Worm (Caenorhabditis elegans): ENCODE results near the gene drd-1.

DNA sequence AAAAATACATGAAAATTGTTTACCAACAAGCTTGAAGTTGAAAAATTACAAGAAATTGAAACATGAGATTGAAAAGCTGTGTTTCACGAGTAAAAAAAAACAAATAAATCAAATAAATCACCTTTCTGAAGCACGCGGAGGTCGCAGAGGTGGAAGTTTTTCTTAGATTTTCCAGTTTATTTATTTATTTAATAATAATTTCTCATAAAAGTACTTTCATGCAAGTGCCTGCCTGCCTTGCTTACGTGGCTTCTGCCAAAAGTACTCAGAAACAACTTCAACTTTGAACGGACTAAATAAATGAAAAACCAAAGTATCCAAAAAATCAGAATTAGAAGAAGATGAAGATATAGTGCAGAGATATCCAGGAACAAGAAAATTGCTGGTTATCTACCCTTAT is 44.1 kb downstream of the drd-1 start, which contains the start of gene acp-2:
- TF ChIP-seq pqm-1 (tag; optimal IDR thresholded peaks at IDR 0.05) (no peak), ceh-82 (tag; optimal IDR thresholded peaks at IDR 0.05) (no peak), ama-1 (optimal IDR thresholded peaks at IDR 0.05) (no peak), jun-1 (tag; optimal IDR thresholded peaks at IDR 0.05) (no peak), nhr-23 (tag; optimal IDR thresholded peaks at IDR 0.05) (no peak), tbx-2 (tag; optimal IDR thresholded peaks at IDR 0.05) (no peak), eor-1 (tag; optimal IDR thresholded peaks at IDR 0.05) (no peak), unc-62 (GFP tag; optimal IDR thresholded peaks at IDR 0.05) (no peak), aly-2 (tag; optimal IDR thresholded peaks at IDR 0.05) (no peak), nhr-28 (tag; optimal IDR thresholded peaks at IDR 0.05) (no peak), elt-1 (tag; optimal IDR thresholded peaks at IDR 0.05) (no peak)
